Worm (Caenorhabditis elegans): ENCODE measurements around the gene Y73B6A.3.

Gene Y73B6A.3

ce11 chrIV:6740190-6740589 lies at the start of gene Y73B6A.3:
TSS of gene Y73B6A.3 (minus strand) at chrIV:6740290.
- TF ChIP-seq F39B2.1 (GFP tag; IDR thresholded peaks at IDR 0.05) (no peak), let-526 (GFP tag; IDR thresholded peaks at IDR 0.05) (no peak), egl-18 (GFP tag; IDR thresholded peaks at IDR 0.05) (no peak), nfyb-1 (GFP tag; IDR thresholded peaks at IDR 0.05) (no peak), ceh-91 (GFP tag; IDR thresholded peaks at IDR 0.05) (no peak), atf-7 (tag; optimal IDR thresholded peaks at IDR 0.05) (no peak), B0035.1 (tag; optimal IDR thresholded peaks at IDR 0.05) (no peak), lsl-1 (GFP tag; optimal IDR thresholded peaks at IDR 0.05) (no peak), F57C9.4 (tag; optimal IDR thresholded peaks at IDR 0.05) (no peak), snpc-3.4 (tag; optimal IDR thresholded peaks at IDR 0.05) (no peak), lin-35 (GFP tag; optimal IDR thresholded peaks at IDR 0.05) (no peak)

ce11 chrIV:6785873-6786272 lies 45.8 kb upstream of the Y73B6A.3 start:
- peak; percentile 17; the same call in 1 of the 2 replicates for TF ChIP-seq B0336.3 (GFP tag; IDR thresholded peaks at IDR 0.05)
- TF ChIP-seq K11D2.4 (GFP tag; IDR thresholded peaks at IDR 0.05) = peak; percentile 21; the same call in 1 of the 2 replicates
- TF ChIP-seq Y56A3A.18 (GFP tag; IDR thresholded peaks at IDR 0.05) = peak; percentile 45; the same call in 1 of the 2 replicates
- TF ChIP-seq chd-7 (tag; optimal IDR thresholded peaks at IDR 0.05) = peak; percentile 38
- TF ChIP-seq lin-54 (GFP tag; optimal IDR thresholded peaks at IDR 0.05) = peak; percentile 44
- TF ChIP-seq snpc-4 (GFP tag; optimal IDR thresholded peaks at IDR 0.05) = no peak
- TF ChIP-seq snpc-4 (tag; optimal IDR thresholded peaks at IDR 0.05) = peak in 3 of 4 experiments; percentile 27 to 35 (median 30)
- no peak for TF ChIP-seq ekl-4 (GFP tag; IDR thresholded peaks at IDR 0.05)
- peak; percentile 81 for TF ChIP-seq dox-1 (GFP tag; IDR thresholded peaks at IDR 0.05)
- no peak for TF ChIP-seq lin-26 (GFP tag; IDR thresholded peaks at IDR 0.05)
- TF ChIP-seq mcd-1 (GFP tag; IDR thresholded peaks at IDR 0.05) = peak; percentile 64
- TF ChIP-seq ceh-40 (GFP tag; IDR thresholded peaks at IDR 0.05) = no peak
- 0 out of 2 replicates have a peak, but pooled peaks have one; percentile 35 for TF ChIP-seq nfyb-1 (GFP tag; IDR thresholded peaks at IDR 0.05)
- TF ChIP-seq attf-5 (GFP tag; optimal IDR thresholded peaks at IDR 0.05) = peak; percentile 88
- TF ChIP-seq nhr-80 (tag; optimal IDR thresholded peaks at IDR 0.05) = peak; percentile 46
- peak; percentile 17 for TF ChIP-seq madf-10 (tag; optimal IDR thresholded peaks at IDR 0.05)
- peak; percentile 98 for TF ChIP-seq cebp-1 (GFP tag; IDR thresholded peaks at IDR 0.05)
- TF ChIP-seq cebp-1 (tag; optimal IDR thresholded peaks at IDR 0.05) = peak; percentile 99
- TF ChIP-seq let-607 (tag; optimal IDR thresholded peaks at IDR 0.05) = peak; percentile 33 to 70
- TF ChIP-seq nfya-1 (tag; optimal IDR thresholded peaks at IDR 0.05; ENCODE audit: borderline replicate concordance, insufficient read depth) = no peak
- peak; percentile 38 for TF ChIP-seq pha-4 (tag; optimal IDR thresholded peaks at IDR 0.05)
- peak; percentile 21 for TF ChIP-seq ZK185.1 (tag; optimal IDR thresholded peaks at IDR 0.05; ENCODE audit: poor library complexity, severe bottlenecking)
- TF ChIP-seq K12H6.12 (tag; optimal IDR thresholded peaks at IDR 0.05) = peak; percentile 57
- no peak for TF ChIP-seq attf-6 (GFP tag; IDR thresholded peaks at IDR 0.05)
- peak; percentile 15 for TF ChIP-seq ceh-27 (GFP tag; optimal IDR thresholded peaks at IDR 0.05)
- TF ChIP-seq repo-1 (tag; optimal IDR thresholded peaks at IDR 0.05) = peak; percentile 42
- TF ChIP-seq pbrm-1 (GFP tag; IDR thresholded peaks at IDR 0.05) = peak; percentile 65
- TF ChIP-seq Y53G8AR.9 (GFP tag; conservative IDR thresholded peaks at IDR 0.05) = 0 out of 2 replicates have a peak, but pooled peaks have one; percentile 40
- TF ChIP-seq rcor-1 (GFP tag; IDR thresholded peaks at IDR 0.05) = no peak
- TF ChIP-seq lin-35 (GFP tag; optimal IDR thresholded peaks at IDR 0.05) = peak in 1 of 3 experiments; percentile 80
- TF ChIP-seq lin-40 (tag; optimal IDR thresholded peaks at IDR 0.05) = peak; percentile 63
- no peak for TF ChIP-seq madf-3 (GFP tag; IDR thresholded peaks at IDR 0.05)
- peak; percentile 39 for TF ChIP-seq tbp1 (GFP tag; optimal IDR thresholded peaks at IDR 0.05)
- peak; percentile 96 for TF ChIP-seq hmg-1.2 (GFP tag; IDR thresholded peaks at IDR 0.05)
- 0 out of 2 replicates have a peak, but pooled peaks have one; percentile 57 for TF ChIP-seq cebp-2 (GFP tag; IDR thresholded peaks at IDR 0.05)

All from whole organism, young adult.